Worm (Caenorhabditis elegans) whole organism, mixed stage, embryonic: ENCODE data around the gene vit-4.
A peak's percentile ranks its signal among the peaks of the same experiment; 100 is the strongest.

Experiments used
- M03D4.4 ChIP-seq: sonication (generic microtip); optimal IDR thresholded peaks from 2 replicates; lab custom pipeline; 2017; ENCODE audit warnings: mild to moderate bottlenecking, missing genetic modification characterization, missing compliant biosample characterization
- bed-3 ChIP-seq: fragments of 200-800 bp; sonication (Bioruptor generic); optimal IDR thresholded peaks from 3 replicates; lab custom pipeline; 2018; ENCODE audit warnings: mild to moderate bottlenecking, missing genetic modification characterization, moderate library complexity, missing compliant biosample characterization
- blmp-1 ChIP-seq: fragments of 150-350 bp; optimal IDR thresholded peaks from 2 replicates; lab custom pipeline; 2014; ENCODE audit warnings: missing biosample characterization, missing genetic modification characterization
- ceh-39 ChIP-seq: fragments of 150-350 bp; optimal IDR thresholded peaks from 2 replicates; lab custom pipeline; 2014; ENCODE audit warnings: missing biosample characterization, missing genetic modification characterization
- ceh-43 ChIP-seq: fragments of 200-800 bp; sonication (Bioruptor generic); optimal IDR thresholded peaks from 2 replicates; lab custom pipeline; 2018; ENCODE audit warnings: mild to moderate bottlenecking, missing genetic modification characterization, moderate library complexity, missing compliant biosample characterization
- ceh-83 ChIP-seq: fragments of 200-800 bp; sonication (Bioruptor generic); optimal IDR thresholded peaks from 2 replicates; lab custom pipeline; 2018; ENCODE audit warnings: mild to moderate bottlenecking, missing genetic modification characterization, missing compliant biosample characterization
- ces-1 ChIP-seq: fragments of 150-350 bp; optimal IDR thresholded peaks from 2 replicates; lab custom pipeline; 2014; ENCODE audit warnings: missing biosample characterization, missing genetic modification reagents, missing genetic modification characterization
- cnd-1 ChIP-seq: fragments of 200-800 bp; sonication (Bioruptor generic); optimal IDR thresholded peaks from 2 replicates; lab custom pipeline; 2018; ENCODE audit warnings: mild to moderate bottlenecking, missing genetic modification characterization, missing compliant biosample characterization
- drap-1 ChIP-seq: fragments of 200-800 bp; sonication (Bioruptor generic); optimal IDR thresholded peaks from 3 replicates; lab custom pipeline; 2018; ENCODE audit warnings: mild to moderate bottlenecking, missing genetic modification characterization, missing compliant biosample characterization
- elt-1 ChIP-seq: sonication (generic microtip); optimal IDR thresholded peaks from 2 replicates; lab custom pipeline; 2017; ENCODE audit warnings: missing genetic modification characterization, mild to moderate bottlenecking, missing compliant biosample characterization, antibody characterized with exemption, moderate library complexity, borderline replicate concordance; ENCODE audit not compliant: insufficient read depth
- elt-3 ChIP-seq: fragments of 150-350 bp; optimal IDR thresholded peaks from 2 replicates; lab custom pipeline; 2014; ENCODE audit warnings: missing biosample characterization, missing genetic modification characterization
- flh-1 ChIP-seq: fragments of 200-800 bp; sonication (Bioruptor generic); optimal IDR thresholded peaks from 2 replicates; lab custom pipeline; 2018; ENCODE audit warnings: mild to moderate bottlenecking, missing genetic modification characterization, moderate library complexity, missing compliant biosample characterization
- ham-2 ChIP-seq: fragments of 200-800 bp; sonication (Bioruptor generic); optimal IDR thresholded peaks from 2 replicates; lab custom pipeline; 2018; ENCODE audit warnings: mild to moderate bottlenecking, missing genetic modification characterization, missing compliant biosample characterization
- hlh-1 ChIP-seq: fragments of 150-350 bp; optimal IDR thresholded peaks from 2 replicates; lab custom pipeline; 2014; ENCODE audit warnings: missing biosample characterization, missing genetic modification reagents, missing genetic modification characterization
- lin-13 ChIP-seq: fragments of 150-350 bp; optimal IDR thresholded peaks from 2 replicates; lab custom pipeline; 2014; ENCODE audit warnings: missing biosample characterization, missing genetic modification characterization
- lin-32 ChIP-seq: fragments of 200-800 bp; sonication (Bioruptor generic); optimal IDR thresholded peaks from 2 replicates; lab custom pipeline; 2018; ENCODE audit warnings: mild to moderate bottlenecking, missing genetic modification characterization, missing compliant biosample characterization
- lsy-2 ChIP-seq: fragments of 150-350 bp; optimal IDR thresholded peaks from 2 replicates; lab custom pipeline; 2014; ENCODE audit warnings: missing biosample characterization, missing genetic modification characterization
- mab-5 ChIP-seq: fragments of 150-350 bp; optimal IDR thresholded peaks from 2 replicates; lab custom pipeline; 2014; ENCODE audit warnings: missing biosample characterization, missing genetic modification characterization
- mep-1 ChIP-seq: fragments of 150-350 bp; optimal IDR thresholded peaks from 2 replicates; lab custom pipeline; 2017; ENCODE audit warnings: missing biosample characterization, missing genetic modification reagents, missing genetic modification characterization, inconsistent platforms
- mls-2 ChIP-seq: sonication (generic microtip); optimal IDR thresholded peaks from 2 replicates; lab custom pipeline; 2016; ENCODE audit warnings: mild to moderate bottlenecking, missing genetic modification characterization, moderate library complexity, missing compliant biosample characterization
- nhr-12 ChIP-seq: fragments of 150-350 bp; optimal IDR thresholded peaks from 2 replicates; lab custom pipeline; 2014; ENCODE audit warnings: missing biosample characterization, missing genetic modification characterization
- nhr-2 ChIP-seq: fragments of 150-350 bp; optimal IDR thresholded peaks from 2 replicates; lab custom pipeline; 2014; ENCODE audit warnings: missing biosample characterization, missing genetic modification characterization
- nhr-237 ChIP-seq: fragments of 150-350 bp; optimal IDR thresholded peaks from 2 replicates; lab custom pipeline; 2014; ENCODE audit warnings: missing biosample characterization, missing genetic modification characterization
- nhr-28 ChIP-seq: fragments of 150-350 bp; optimal IDR thresholded peaks from 2 replicates; lab custom pipeline; 2014; ENCODE audit warnings: missing biosample characterization, missing genetic modification characterization
- nhr-76 ChIP-seq: sonication (generic microtip); optimal IDR thresholded peaks from 2 replicates; lab custom pipeline; 2017; ENCODE audit warnings: missing biosample characterization, missing genetic modification characterization
- pha-4 ChIP-seq: fragments of 150-350 bp; optimal IDR thresholded peaks from 2 replicates; lab custom pipeline; 2018; ENCODE audit warnings: missing biosample characterization, missing genetic modification reagents, missing genetic modification characterization
- sem-2 ChIP-seq: fragments of 200-800 bp; sonication (Bioruptor generic); optimal IDR thresholded peaks from 2 replicates; lab custom pipeline; 2018; ENCODE audit warnings: mild to moderate bottlenecking, missing genetic modification characterization, missing compliant biosample characterization
- snpc-4 ChIP-seq: fragments of 150-350 bp; optimal IDR thresholded peaks from 2 replicates; lab custom pipeline; 2014; ENCODE audit warnings: missing biosample characterization, missing genetic modification characterization
- sptf-1 ChIP-seq: sonication (generic microtip); optimal IDR thresholded peaks from 2 replicates; lab custom pipeline; 2017; ENCODE audit warnings: mild to moderate bottlenecking, missing genetic modification characterization, moderate library complexity, missing compliant biosample characterization
- tbx-8 ChIP-seq: fragments of 200-800 bp; sonication (Bioruptor generic); optimal IDR thresholded peaks from 2 replicates; lab custom pipeline; 2018; ENCODE audit warnings: mild to moderate bottlenecking, missing genetic modification characterization, moderate library complexity, missing compliant biosample characterization
- unc-120 ChIP-seq: sonication (generic microtip); optimal IDR thresholded peaks from 2 replicates; lab custom pipeline; 2017; ENCODE audit warnings: missing genetic modification characterization, missing compliant biosample characterization; ENCODE audit not compliant: poor library complexity, severe bottlenecking
- unc-39 ChIP-seq: fragments of 150-350 bp; optimal IDR thresholded peaks from 2 replicates; lab custom pipeline; 2014; ENCODE audit warnings: missing biosample characterization, missing genetic modification characterization
- unc-62 ChIP-seq: fragments of 150-350 bp; optimal IDR thresholded peaks from 2 replicates; lab custom pipeline; 2014; ENCODE audit warnings: missing biosample characterization, missing genetic modification reagents, missing genetic modification characterization
- zip-8 ChIP-seq: fragments of 150-350 bp; optimal IDR thresholded peaks from 2 replicates; lab custom pipeline; 2014; ENCODE audit warnings: missing biosample characterization, missing genetic modification characterization
- ztf-11 ChIP-seq: fragments of 150-350 bp; optimal IDR thresholded peaks from 2 replicates; lab custom pipeline; 2014; ENCODE audit warnings: missing biosample characterization, missing genetic modification characterization

Gene vit-4

DNA sequence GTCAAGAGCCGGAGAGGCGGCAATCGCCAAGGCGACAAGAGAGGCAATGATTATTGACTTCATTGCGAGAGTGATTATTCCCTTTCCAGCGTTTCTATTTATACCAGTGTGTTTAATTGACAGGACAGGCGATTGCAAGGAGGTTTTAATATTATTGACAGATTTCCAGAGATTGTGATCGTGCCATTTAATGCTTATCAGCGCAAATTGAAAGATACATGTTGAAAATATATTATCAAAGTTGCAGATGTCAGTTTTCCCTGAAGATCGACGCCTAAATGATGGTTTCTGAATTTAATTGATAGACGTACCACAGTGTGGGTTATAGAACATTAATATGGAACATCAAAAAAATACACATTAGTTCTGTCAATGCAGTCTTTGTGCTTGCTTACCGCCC, at the start of gene vit-4:
TSS of gene vit-4 (minus strand) at position 63 of the 400 bp plus-strand sequence.
- TF ChIP-seq mls-2 (tag; lab: Kevin White, UChicago) (no peak), ces-1 (GFP tag; lab: Kevin White, UChicago) (no peak)

DNA sequence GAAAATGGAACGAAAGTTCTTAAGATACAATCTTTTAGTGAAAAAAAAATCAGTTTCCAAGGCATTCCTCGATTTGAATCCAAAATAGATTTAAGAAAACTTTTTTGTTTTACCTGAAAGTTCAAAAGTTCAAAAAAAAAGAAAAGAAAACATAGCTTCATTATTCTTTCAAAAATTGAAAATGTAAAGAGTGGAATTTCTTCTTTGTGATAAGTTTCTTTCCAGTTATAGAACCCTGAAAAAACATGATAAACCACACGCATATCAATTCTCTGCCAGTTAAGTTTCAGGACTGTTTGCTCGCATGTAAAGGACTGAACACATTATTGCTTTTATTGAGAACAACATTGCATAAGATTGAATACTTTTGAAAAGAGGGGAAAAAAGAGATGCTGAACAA, 48.0 kb upstream of the vit-4 start:
- TF ChIP-seq ceh-39 (tag; lab: Kevin White, UChicago): no peak
- no peak for TF ChIP-seq sptf-1 (tag; lab: Kevin White, UChicago)
- no peak for TF ChIP-seq ceh-43
- TF ChIP-seq lsy-2: no peak
- TF ChIP-seq ces-1 (GFP tag; lab: Kevin White, UChicago): no peak
- TF ChIP-seq ztf-11 (tag; lab: Kevin White, UChicago): no peak
- TF ChIP-seq nhr-76 (tag; lab: Kevin White, UChicago): no peak
- TF ChIP-seq lin-32 (GFP tag; lab: Kevin White, UChicago): no peak
- TF ChIP-seq ceh-83 (GFP tag; lab: Kevin White, UChicago): no peak
- TF ChIP-seq bed-3 (GFP tag; lab: Kevin White, UChicago): no peak
- TF ChIP-seq nhr-2: no peak
- TF ChIP-seq hlh-1: no peak
- TF ChIP-seq drap-1 (GFP tag; lab: Kevin White, UChicago): no peak
- no peak for TF ChIP-seq lin-13 (tag; lab: Kevin White, UChicago)
- no peak for TF ChIP-seq unc-62 (GFP tag; lab: Kevin White, UChicago)
- no peak for TF ChIP-seq mep-1 (tag; lab: Kevin White, UChicago)
- TF ChIP-seq elt-1 (tag; lab: Kevin White, UChicago): no peak
- no peak for TF ChIP-seq sem-2 (GFP tag; lab: Kevin White, UChicago)
- no peak for TF ChIP-seq snpc-4 (tag; lab: Kevin White, UChicago)
- no peak for TF ChIP-seq elt-3 (tag; lab: Kevin White, UChicago)

DNA sequence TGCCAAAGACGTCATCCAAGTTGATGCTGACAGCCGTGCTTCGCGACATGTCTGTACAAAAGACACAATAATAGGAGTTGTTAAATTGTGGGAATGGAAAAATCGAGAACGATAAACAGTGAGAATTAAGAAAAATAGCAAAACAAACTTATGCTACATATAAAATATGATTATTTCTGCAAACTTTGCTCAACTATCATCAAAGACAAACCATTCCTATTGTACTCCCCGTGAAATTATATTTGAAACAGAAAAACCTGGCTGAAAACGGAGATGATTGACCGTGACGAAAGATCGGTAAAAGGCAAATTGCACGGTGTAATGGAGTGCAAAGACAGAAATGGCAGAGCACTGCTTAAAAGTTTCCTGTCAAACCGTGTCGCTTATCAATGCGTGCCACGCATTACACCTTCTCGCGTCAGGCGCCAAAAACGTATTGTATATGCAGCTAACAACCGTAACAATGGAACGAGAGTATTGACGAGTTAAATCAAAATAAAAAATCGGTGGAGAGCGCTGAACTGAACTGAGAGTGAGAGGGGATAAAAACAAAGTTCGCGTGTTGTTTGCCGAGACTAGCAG, 47.4 kb upstream of the vit-4 start, which contains the start of gene C18B2.5:
TSS of gene C18B2.5 (minus strand) at position 51 of the 582 bp plus-strand sequence.
- TF ChIP-seq elt-3 (tag; lab: Kevin White, UChicago) (no peak), cnd-1 (no peak), nhr-2 (no peak), snpc-4 (tag; lab: Kevin White, UChicago) (no peak), flh-1 (GFP tag; lab: Kevin White, UChicago) (no peak), nhr-76 (tag; lab: Kevin White, UChicago) (no peak), mep-1 (tag; lab: Kevin White, UChicago) (no peak), blmp-1 (no peak), ces-1 (GFP tag; lab: Kevin White, UChicago) (no peak), mls-2 (tag; lab: Kevin White, UChicago) (no peak), nhr-12 (no peak)

DNA sequence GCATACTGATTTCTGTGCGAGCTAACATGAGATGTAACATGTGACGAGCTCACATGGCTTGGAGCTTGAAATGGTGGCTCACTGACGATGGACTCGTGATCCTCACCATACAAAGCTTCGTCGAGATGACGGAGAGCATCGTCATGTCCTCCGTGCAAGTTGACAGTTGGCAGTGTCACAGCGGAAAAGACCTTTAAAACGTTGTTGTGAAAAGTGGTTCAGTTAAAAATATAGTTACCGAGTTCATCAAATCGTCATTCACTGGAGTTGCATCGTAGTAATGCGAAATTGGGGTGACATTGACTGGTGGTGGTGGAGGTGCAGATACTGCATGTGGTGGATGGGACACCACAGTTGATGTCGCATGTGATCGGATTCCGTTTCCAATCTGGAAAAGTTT, 46.7 kb upstream of the vit-4 start:
- TF ChIP-seq nhr-76 (tag; lab: Kevin White, UChicago): no peak
- no peak for TF ChIP-seq mep-1 (tag; lab: Kevin White, UChicago)
- no peak for TF ChIP-seq elt-3 (tag; lab: Kevin White, UChicago)
- TF ChIP-seq unc-39: no peak
- TF ChIP-seq ces-1 (GFP tag; lab: Kevin White, UChicago): no peak
- no peak for TF ChIP-seq M03D4.4 (tag; lab: Kevin White, UChicago)
- no peak for TF ChIP-seq snpc-4 (tag; lab: Kevin White, UChicago)
- TF ChIP-seq mab-5 (tag; lab: Kevin White, UChicago): no peak

- no peak for TF ChIP-seq ztf-11 (tag; lab: Kevin White, UChicago)
- no peak for TF ChIP-seq ham-2 (GFP tag; lab: Kevin White, UChicago)
- no peak for TF ChIP-seq lin-13 (tag; lab: Kevin White, UChicago)
- no peak for TF ChIP-seq unc-39
- TF ChIP-seq ceh-39 (tag; lab: Kevin White, UChicago): peak; percentile 4
- no peak for TF ChIP-seq zip-8 (tag; lab: Kevin White, UChicago)
- TF ChIP-seq ces-1 (GFP tag; lab: Kevin White, UChicago): peak; percentile 58
- TF ChIP-seq pha-4 (tag; lab: Kevin White, UChicago): peak; percentile 28
- TF ChIP-seq tbx-8 (GFP tag; lab: Kevin White, UChicago): no peak
- TF ChIP-seq M03D4.4 (tag; lab: Kevin White, UChicago): no peak
- no peak for TF ChIP-seq sem-2 (GFP tag; lab: Kevin White, UChicago)
- peak; percentile 46 for TF ChIP-seq ceh-43
- no peak for TF ChIP-seq sptf-1 (tag; lab: Kevin White, UChicago)
- no peak for TF ChIP-seq nhr-76 (tag; lab: Kevin White, UChicago)
- no peak for TF ChIP-seq nhr-28 (tag; lab: Kevin White, UChicago)
- TF ChIP-seq cnd-1: no peak
- no peak for TF ChIP-seq snpc-4 (tag; lab: Kevin White, UChicago)
- peak; percentile 79 for TF ChIP-seq unc-120
- TF ChIP-seq flh-1 (GFP tag; lab: Kevin White, UChicago): no peak
- peak; percentile 72 for TF ChIP-seq mls-2 (tag; lab: Kevin White, UChicago)
- TF ChIP-seq bed-3 (GFP tag; lab: Kevin White, UChicago): no peak
- TF ChIP-seq drap-1 (GFP tag; lab: Kevin White, UChicago): peak; percentile 27
- TF ChIP-seq mep-1 (tag; lab: Kevin White, UChicago): peak; percentile 57
- TF ChIP-seq mab-5 (tag; lab: Kevin White, UChicago): no peak
- peak; percentile 17 for TF ChIP-seq nhr-237
- TF ChIP-seq unc-62 (GFP tag; lab: Kevin White, UChicago): peak; percentile 83
- no peak for TF ChIP-seq lin-32 (GFP tag; lab: Kevin White, UChicago)
- TF ChIP-seq ceh-83 (GFP tag; lab: Kevin White, UChicago): no peak
- TF ChIP-seq blmp-1: no peak
- TF ChIP-seq lsy-2: no peak
- no peak for TF ChIP-seq elt-3 (tag; lab: Kevin White, UChicago)
Measured at ce11 chrX:3605727-3606126, 42.0 kb upstream of the vit-4 start, which contains the start of gene C18B2.4. C18B2.4 (minus strand) TSS chrX:3605741.
